Worm (Caenorhabditis elegans) whole organism, late embryonic: ENCODE data around the gene fbxc-53.
"Not testable (repeated sequence)": the region's sequence is repeated elsewhere in the genome, so short reads cannot be mapped to it uniquely, and the experiment has no call there.

Experiments
- elt-4 ChIP-seq: sonication (generic microtip); optimal IDR thresholded peaks from 2 replicates; lab custom pipeline; 2016; ENCODE audit warnings: missing genetic modification characterization, missing compliant biosample characterization
- pros-1 ChIP-seq: fragments of 150-350 bp; optimal IDR thresholded peaks from 2 replicates; lab custom pipeline; 2014; ENCODE audit warnings: missing biosample characterization, missing genetic modification reagents, missing genetic modification characterization
- sdc-2 ChIP-seq: sonication (generic microtip); optimal IDR thresholded peaks from 2 replicates; lab custom pipeline; 2016; ENCODE audit warnings: missing genotype, missing genetic modification characterization, missing compliant biosample characterization

Gene fbxc-53

ce11 chrII:3761599-3761998 lies 50.5 kb downstream of the fbxc-53 start, which contains the start of gene T24E12.6:
Gene T24E12.6, minus strand, starts transcription at chrII:3761699.
- TF ChIP-seq sdc-2, elt-4, pros-1 (tag; lab: Kevin White, UChicago): not testable (repeated sequence)
